Comparison of ENCODE assay signal across 4 worm cellular contexts in genomic region chrX:9862916-9863624, ce11.
TF ChIP-seq lines count a peak whose summit lies in the region.

Gene gst-36, minus strand, starts transcription at chrX:9862960.
Gene R07B1.5, plus strand, starts transcription at chrX:9863580.

TF ChIP-seq in whole organism, L1 larva, 84 proteins besides CTCF, POLR2A, EP300 and RAD21 (continued from another document):
- TF ChIP-seq lin-39 (tag; optimal IDR thresholded peaks at IDR 0.05; lab: Kevin White, UChicago) (no peak), mep-1 (tag; optimal IDR thresholded peaks at IDR 0.05; lab: Kevin White, UChicago) (no peak), elt-2 (tag; optimal IDR thresholded peaks at IDR 0.05; lab: Kevin White, UChicago) (peak; percentile 79), nhr-20 (tag; optimal IDR thresholded peaks at IDR 0.05; lab: Kevin White, UChicago) (peak; percentile 31), nhr-28 (tag; optimal IDR thresholded peaks at IDR 0.05; lab: Kevin White, UChicago) (no peak), sox-4 (tag; optimal IDR thresholded peaks at IDR 0.05; lab: Kevin White, UChicago) (peak; percentile 3), nhr-76 (tag; optimal IDR thresholded peaks at IDR 0.05; lab: Kevin White, UChicago) (no peak), irx-1 (tag; optimal IDR thresholded peaks at IDR 0.05; lab: Kevin White, UChicago) (no peak), nhr-12 (tag; optimal IDR thresholded peaks at IDR 0.05; lab: Kevin White, UChicago) (no peak), aly-2 (tag; optimal IDR thresholded peaks at IDR 0.05; lab: Kevin White, UChicago) (no peak), mab-9 (GFP tag; IDR thresholded peaks at IDR 0.05; lab: Robert Waterston, UW) (no peak), swsn-7 (tag; optimal IDR thresholded peaks at IDR 0.05; lab: Kevin White, UChicago) (no peak), snu-23 (GFP tag; optimal IDR thresholded peaks at IDR 0.05; lab: Kevin White, UChicago) (peak; percentile 46), unc-98 (GFP tag; IDR thresholded peaks at IDR 0.05; lab: Robert Waterston, UW) (no peak), zip-4 (GFP tag; optimal IDR thresholded peaks at IDR 0.05; lab: Kevin White, UChicago) (no peak), fkh-8 (tag; optimal IDR thresholded peaks at IDR 0.05; lab: Kevin White, UChicago) (peak; percentile 10), nhr-77 (tag; optimal IDR thresholded peaks at IDR 0.05; lab: Kevin White, UChicago) (no peak)

TF ChIP-seq in whole organism, L2 larva, 48 proteins besides CTCF, POLR2A, EP300 and RAD21 (continued from another document):
- no peak for TF ChIP-seq ztf-4 (tag; optimal IDR thresholded peaks at IDR 0.05; lab: Kevin White, UChicago)
- TF ChIP-seq nhr-11 (tag; optimal IDR thresholded peaks at IDR 0.05; lab: Kevin White, UChicago), result no peak
- no peak for TF ChIP-seq elt-1 (tag; optimal IDR thresholded peaks at IDR 0.05; lab: Kevin White, UChicago)
- TF ChIP-seq nhr-77 (tag; optimal IDR thresholded peaks at IDR 0.05; lab: Kevin White, UChicago), result no peak
- no peak for TF ChIP-seq unc-62 (GFP tag; optimal IDR thresholded peaks at IDR 0.05; lab: Kevin White, UChicago)

TF ChIP-seq in whole organism, L3 larva, 47 proteins besides CTCF, POLR2A, EP300 and RAD21 (continued from another document):
- TF ChIP-seq nhr-76 (tag; optimal IDR thresholded peaks at IDR 0.05; lab: Kevin White, UChicago) (no peak), fkh-10 (GFP tag; optimal IDR thresholded peaks at IDR 0.05; lab: Kevin White, UChicago) (no peak), hmg-11 (tag; optimal IDR thresholded peaks at IDR 0.05; lab: Kevin White, UChicago) (no peak), ceh-82 (tag; optimal IDR thresholded peaks at IDR 0.05; lab: Kevin White, UChicago) (no peak)
TF ChIP-seq in whole organism, L3 larva: peak in this region for 4.

TF ChIP-seq in whole organism, L4 larva, 104 proteins besides CTCF, POLR2A, EP300 and RAD21 (continued from another document):
- no peak for TF ChIP-seq nhr-11 (tag; optimal IDR thresholded peaks at IDR 0.05; lab: Kevin White, UChicago)
- peak; percentile 45 for TF ChIP-seq hlh-11 (tag; optimal IDR thresholded peaks at IDR 0.05; lab: Kevin White, UChicago)
- no peak for TF ChIP-seq F44E2.7 (GFP tag; IDR thresholded peaks at IDR 0.05; lab: Robert Waterston, UW)
- peak; percentile 7 for TF ChIP-seq pqm-1 (tag; optimal IDR thresholded peaks at IDR 0.05; lab: Kevin White, UChicago)
- no peak for TF ChIP-seq ceh-44 (GFP tag; IDR thresholded peaks at IDR 0.05; lab: Robert Waterston, UW)
- no peak for TF ChIP-seq F26F4.8 (GFP tag; conservative IDR thresholded peaks at IDR 0.05; lab: Robert Waterston, UW)
- no peak for TF ChIP-seq spr-3 (GFP tag; optimal IDR thresholded peaks at IDR 0.05; lab: Kevin White, UChicago)
- TF ChIP-seq ceh-82 (tag; optimal IDR thresholded peaks at IDR 0.05; lab: Kevin White, UChicago), result no peak
- no peak for TF ChIP-seq ctbp-1 (GFP tag; IDR thresholded peaks at IDR 0.05; lab: Robert Waterston, UW)
- TF ChIP-seq skn-1 (tag; optimal IDR thresholded peaks at IDR 0.05; lab: Kevin White, UChicago), result no peak
- no peak for TF ChIP-seq ceh-28 (tag; optimal IDR thresholded peaks at IDR 0.05; lab: Kevin White, UChicago)
- no peak for TF ChIP-seq daf-16 (GFP tag; optimal IDR thresholded peaks at IDR 0.05; lab: Kevin White, UChicago)
- peak; percentile 80 for TF ChIP-seq daf-16 (tag; optimal IDR thresholded peaks at IDR 0.05; lab: Kevin White, UChicago)
- no peak for TF ChIP-seq ceh-32 (tag; optimal IDR thresholded peaks at IDR 0.05; lab: Kevin White, UChicago; ENCODE audit: poor library complexity)
- TF ChIP-seq nhr-237 (tag; optimal IDR thresholded peaks at IDR 0.05; lab: Kevin White, UChicago), result no peak
- TF ChIP-seq mxl-2 (GFP tag; conservative IDR thresholded peaks at IDR 0.05; lab: Robert Waterston, UW), result 0 out of 2 replicates have a peak, but pooled peaks have one; percentile 5
- TF ChIP-seq jun-1 (tag; optimal IDR thresholded peaks at IDR 0.05; lab: Kevin White, UChicago), result no peak
- no peak for TF ChIP-seq snpc-4 (tag; optimal IDR thresholded peaks at IDR 0.05; lab: Kevin White, UChicago)
- no peak for TF ChIP-seq lin-39 (tag; optimal IDR thresholded peaks at IDR 0.05; lab: Kevin White, UChicago)
